Fruit fly (Drosophila melanogaster) whole organism, embryonic: ENCODE results near the gene AnxB9.

Experiments used
- Adf1 ChIP-seq: fragments of 200-800 bp; sonication (Bioruptor generic); IDR thresholded peaks from 2 replicates; pipeline ENCODE4 v1.3.6; 2022; ENCODE audit warnings: missing biosample characterization, missing genetic modification characterization
- Aef1 ChIP-seq: fragments of 200-800 bp; sonication (Bioruptor generic); IDR thresholded peaks from 3 replicates; pipeline ENCODE4 v1.3.6; 2022; ENCODE audit warnings: missing biosample characterization, missing genetic modification characterization
- Awh ChIP-seq: fragments of 200-800 bp; sonication (Bioruptor generic); IDR thresholded peaks from 2 replicates; pipeline ENCODE4, ENCODE4 v1.3.6; 2022; ENCODE audit warnings: missing biosample characterization, missing genetic modification characterization
- C15 ChIP-seq: fragments of 200-800 bp; sonication (Bioruptor generic); IDR thresholded peaks from 3 replicates; pipeline ENCODE4 v1.3.6; 2022; ENCODE audit warnings: missing biosample characterization, missing genetic modification characterization
- CG10959 ChIP-seq: fragments of 200-800 bp; sonication (Bioruptor generic); IDR thresholded peaks from 2 replicates; pipeline ENCODE4 v1.3.6; 2022; ENCODE audit warnings: missing biosample characterization, missing genetic modification characterization
- CG11456 ChIP-seq: fragments of 200-800 bp; sonication (Bioruptor generic); IDR thresholded peaks from 3 replicates; pipeline ENCODE4 v1.3.6; 2022; ENCODE audit warnings: missing biosample characterization, missing genetic modification characterization
- CG13287 ChIP-seq: fragments of 200-800 bp; sonication (Bioruptor generic); IDR thresholded peaks from 2 replicates; pipeline ENCODE4 v1.3.6; 2022; ENCODE audit warnings: missing biosample characterization, missing genetic modification characterization; ENCODE audit not compliant: partially characterized antibody
- CG13624 ChIP-seq: fragments of 200-800 bp; sonication (Bioruptor generic); optimal IDR thresholded peaks from 2 replicates; lab custom pipeline; 2016; ENCODE audit warnings: missing biosample characterization, missing genetic modification characterization
- CG14965 ChIP-seq: fragments of 200-800 bp; sonication (Bioruptor generic); optimal IDR thresholded peaks from 2 replicates; lab custom pipeline; 2016; ENCODE audit warnings: missing biosample characterization, missing genetic modification characterization, borderline replicate concordance
- CG15514 ChIP-seq: fragments of 200-800 bp; sonication (Bioruptor generic); optimal IDR thresholded peaks from 3 replicates; lab custom pipeline; 2017; ENCODE audit warnings: missing biosample characterization, missing genetic modification characterization, mild to moderate bottlenecking, moderate library complexity, missing genetic modification reagents
- CG15601 ChIP-seq: fragments of 200-800 bp; sonication (Bioruptor generic); optimal IDR thresholded peaks from 3 replicates; lab custom pipeline; 2019; ENCODE audit warnings: missing biosample characterization, mild to moderate bottlenecking, missing genetic modification characterization, moderate library complexity
- CG16813 ChIP-seq: fragments of 200-800 bp; sonication (Bioruptor generic); IDR thresholded peaks from 3 replicates; pipeline ENCODE4 v1.3.6; 2022; ENCODE audit warnings: missing biosample characterization, missing genetic modification characterization; ENCODE audit not compliant: partially characterized antibody
- CG17186 ChIP-seq: fragments of 200-800 bp; sonication (Bioruptor generic); optimal IDR thresholded peaks from 3 replicates; lab custom pipeline; 2017; ENCODE audit warnings: missing biosample characterization, missing genetic modification reagents, missing genetic modification characterization
- CG2116 ChIP-seq: fragments of 200-800 bp; sonication (Bioruptor generic); optimal IDR thresholded peaks from 3 replicates; lab custom pipeline; 2018; ENCODE audit warnings: missing biosample characterization, mild to moderate bottlenecking, missing genetic modification characterization
- CG2875 ChIP-seq: fragments of 200-800 bp; sonication (Bioruptor generic); optimal IDR thresholded peaks from 2 replicates; lab custom pipeline; 2017; ENCODE audit warnings: missing biosample characterization, mild to moderate bottlenecking, missing genetic modification characterization, missing genetic modification reagents
- CG33213 ChIP-seq: fragments of 200-800 bp; sonication (Bioruptor generic); optimal IDR thresholded peaks from 3 replicates; lab custom pipeline; 2016; ENCODE audit warnings: missing biosample characterization, missing genetic modification characterization
- CG3995 ChIP-seq: fragments of 200-800 bp; sonication (Bioruptor generic); optimal IDR thresholded peaks from 3 replicates; lab custom pipeline; 2016; ENCODE audit warnings: missing biosample characterization, missing genetic modification characterization
- CG4617 ChIP-seq: fragments of 200-800 bp; sonication (Bioruptor generic); optimal IDR thresholded peaks from 3 replicates; lab custom pipeline; 2016; ENCODE audit warnings: missing biosample characterization, missing genetic modification characterization, borderline replicate concordance
- CG6689 ChIP-seq: fragments of 200-800 bp; sonication (Bioruptor generic); IDR thresholded peaks from 2 replicates; pipeline ENCODE4 v1.3.6; 2022; ENCODE audit warnings: missing biosample characterization, missing genetic modification characterization
- CG6765 ChIP-seq: fragments of 200-800 bp; sonication (Bioruptor generic); optimal IDR thresholded peaks from 3 replicates; lab custom pipeline; 2017; ENCODE audit warnings: missing biosample characterization, mild to moderate bottlenecking, missing genetic modification characterization
- CG6813 ChIP-seq: fragments of 200-800 bp; sonication (Bioruptor generic); optimal IDR thresholded peaks from 2 replicates; lab custom pipeline; 2017; ENCODE audit warnings: missing biosample characterization, missing genetic modification characterization, mild to moderate bottlenecking, moderate library complexity, missing genetic modification reagents
- Dref ChIP-seq: fragments of 200-800 bp; sonication (Bioruptor generic); IDR thresholded peaks from 2 replicates; pipeline ENCODE4 v1.3.6; 2022; ENCODE audit warnings: missing biosample characterization, missing genetic modification characterization
- Ets97D ChIP-seq: fragments of 200-800 bp; sonication (Bioruptor generic); optimal IDR thresholded peaks from 3 replicates; lab custom pipeline; 2016; ENCODE audit warnings: missing biosample characterization, missing genetic modification characterization
- Gug ChIP-seq: fragments of 200-800 bp; sonication (Bioruptor generic); IDR thresholded peaks from 4 replicates; pipeline ENCODE4 v1.3.6; 2022; ENCODE audit warnings: missing biosample characterization, missing genetic modification characterization
- HHEX ChIP-seq: fragments of 200-800 bp; sonication (Bioruptor generic); optimal IDR thresholded peaks from 3 replicates; lab custom pipeline; 2017; ENCODE audit warnings: missing biosample characterization, mild to moderate bottlenecking, missing genetic modification characterization, missing genetic modification reagents
- Hmr ChIP-seq: fragments of 200-800 bp; sonication (Bioruptor generic); optimal IDR thresholded peaks from 3 replicates; lab custom pipeline; 2017; ENCODE audit warnings: mild to moderate bottlenecking, missing biosample characterization, missing genetic modification reagents, missing genetic modification characterization
- Lpt ChIP-seq: fragments of >200 bp; optimal IDR thresholded peaks from 2 replicates; lab custom pipeline; 2018; ENCODE audit warnings: missing biosample characterization, missing genetic modification characterization
- MESR4 ChIP-seq: fragments of 200-800 bp; sonication (Bioruptor generic); optimal IDR thresholded peaks from 2 replicates; lab custom pipeline; 2018; ENCODE audit warnings: missing biosample characterization, mild to moderate bottlenecking, missing genetic modification characterization, moderate library complexity
- PHDP ChIP-seq: fragments of 200-800 bp; sonication (Bioruptor generic); optimal IDR thresholded peaks from 3 replicates; lab custom pipeline; 2018; ENCODE audit warnings: missing biosample characterization, mild to moderate bottlenecking, missing genetic modification characterization, moderate library complexity
- Ravus ChIP-seq: fragments of 200-800 bp; sonication (Bioruptor generic); IDR thresholded peaks from 2 replicates; pipeline ENCODE4 v1.3.6; 2022; ENCODE audit warnings: missing biosample characterization, missing genetic modification characterization
- ara ChIP-seq: fragments of 200-800 bp; sonication (Bioruptor generic); IDR thresholded peaks from 2 replicates; pipeline ENCODE4 v1.3.6; 2022; ENCODE audit warnings: missing biosample characterization, missing genetic modification characterization
- ase ChIP-seq: fragments of 200-800 bp; sonication (Bioruptor generic); IDR thresholded peaks from 3 replicates; pipeline ENCODE4 v1.3.6; 2022; ENCODE audit warnings: missing biosample characterization, missing genetic modification characterization
- cad ChIP-seq: fragments of >200 bp; optimal IDR thresholded peaks from 2 replicates; lab custom pipeline; 2017; ENCODE audit warnings: missing biosample characterization, missing genetic modification characterization
- cas ChIP-seq: fragments of 200-800 bp; sonication (Bioruptor generic); IDR thresholded peaks from 2 replicates; pipeline ENCODE4 v1.3.6; 2022; ENCODE audit warnings: missing biosample characterization, missing genetic modification characterization
- caup ChIP-seq: fragments of 200-800 bp; sonication (Bioruptor generic); optimal IDR thresholded peaks from 3 replicates; lab custom pipeline; 2017; ENCODE audit warnings: missing biosample characterization, mild to moderate bottlenecking, missing genetic modification characterization, moderate library complexity; ENCODE audit not compliant: severe bottlenecking
- crol ChIP-seq: fragments of 200-800 bp; sonication (Bioruptor generic); IDR thresholded peaks from 2 replicates; pipeline ENCODE4 v1.3.6; 2022; ENCODE audit warnings: missing biosample characterization, missing genetic modification characterization
- emc ChIP-seq: fragments of 200-800 bp; sonication (Bioruptor generic); optimal IDR thresholded peaks from 2 replicates; lab custom pipeline; 2016; ENCODE audit warnings: missing biosample characterization, missing genetic modification characterization
- exex ChIP-seq: fragments of 200-800 bp; sonication (Bioruptor generic); optimal IDR thresholded peaks from 4 replicates; lab custom pipeline; 2018; ENCODE audit warnings: missing biosample characterization, mild to moderate bottlenecking, missing genetic modification characterization, moderate library complexity
- gcm ChIP-seq: fragments of 200-800 bp; sonication (Bioruptor generic); optimal IDR thresholded peaks from 2 replicates; lab custom pipeline; 2019; ENCODE audit warnings: missing biosample characterization, mild to moderate bottlenecking, missing genetic modification characterization, moderate library complexity
- insv ChIP-seq, 2 experiments: fragments of 200-800 bp; sonication (Bioruptor generic); optimal IDR thresholded peaks; 3 replicates each; lab custom pipeline; 2016 to 2018; ENCODE audit warnings: missing biosample characterization in 2 of 2, missing genetic modification characterization in 2 of 2
- lbe ChIP-seq: fragments of 200-800 bp; sonication (Bioruptor generic); optimal IDR thresholded peaks from 2 replicates; lab custom pipeline; 2016; ENCODE audit warnings: missing biosample characterization, mild to moderate bottlenecking, missing genetic modification characterization
- mirr ChIP-seq: fragments of 200-800 bp; sonication (Bioruptor generic); optimal IDR thresholded peaks from 3 replicates; lab custom pipeline; 2018; ENCODE audit warnings: missing biosample characterization, mild to moderate bottlenecking, missing genetic modification characterization
- nerfin-1 ChIP-seq: fragments of 200-800 bp; sonication (Bioruptor generic); optimal IDR thresholded peaks from 3 replicates; lab custom pipeline; 2019; ENCODE audit warnings: missing biosample characterization, mild to moderate bottlenecking, missing genetic modification characterization, moderate library complexity
- p53 ChIP-seq: fragments of 200-800 bp; sonication (Bioruptor generic); optimal IDR thresholded peaks from 2 replicates; lab custom pipeline; 2016; ENCODE audit warnings: missing biosample characterization, missing genetic modification characterization
- prd ChIP-seq, 3 experiments: fragments of >200 bp in 2 of 3; fragments of 200-800 bp in 1 of 3; sonication (Bioruptor generic) in 1 of 3; optimal IDR thresholded peaks in 2 of 3; IDR thresholded peaks in 1 of 3; 2 replicates in 2 of 3; 3 replicates in 1 of 3; pipeline versions ENCODE4 v1.3.6 to Lab custom; 2017 to 2022; ENCODE audit warnings: missing biosample characterization in 1 of 3, missing genetic modification characterization in 1 of 3
- rib ChIP-seq: fragments of 200-800 bp; sonication (Bioruptor generic); IDR thresholded peaks from 2 replicates; pipeline ENCODE4 v1.3.6; 2022; ENCODE audit warnings: missing biosample characterization, missing genetic modification characterization
- schlank ChIP-seq: fragments of 200-800 bp; sonication (Bioruptor generic); optimal IDR thresholded peaks from 2 replicates; lab custom pipeline; 2018; ENCODE audit warnings: missing biosample characterization, mild to moderate bottlenecking, missing genetic modification characterization
- stwl ChIP-seq: fragments of 200-800 bp; sonication (Bioruptor generic); optimal IDR thresholded peaks from 3 replicates; lab custom pipeline; 2018; ENCODE audit warnings: missing biosample characterization, mild to moderate bottlenecking, missing genetic modification characterization, moderate library complexity
- tin ChIP-seq: fragments of 200-800 bp; sonication (Bioruptor generic); optimal IDR thresholded peaks from 3 replicates; lab custom pipeline; 2016; ENCODE audit warnings: missing biosample characterization, missing genetic modification characterization
- yki ChIP-seq: fragments of >200 bp; optimal IDR thresholded peaks from 3 replicates; lab custom pipeline; 2018

AnxB9 gene

DNA sequence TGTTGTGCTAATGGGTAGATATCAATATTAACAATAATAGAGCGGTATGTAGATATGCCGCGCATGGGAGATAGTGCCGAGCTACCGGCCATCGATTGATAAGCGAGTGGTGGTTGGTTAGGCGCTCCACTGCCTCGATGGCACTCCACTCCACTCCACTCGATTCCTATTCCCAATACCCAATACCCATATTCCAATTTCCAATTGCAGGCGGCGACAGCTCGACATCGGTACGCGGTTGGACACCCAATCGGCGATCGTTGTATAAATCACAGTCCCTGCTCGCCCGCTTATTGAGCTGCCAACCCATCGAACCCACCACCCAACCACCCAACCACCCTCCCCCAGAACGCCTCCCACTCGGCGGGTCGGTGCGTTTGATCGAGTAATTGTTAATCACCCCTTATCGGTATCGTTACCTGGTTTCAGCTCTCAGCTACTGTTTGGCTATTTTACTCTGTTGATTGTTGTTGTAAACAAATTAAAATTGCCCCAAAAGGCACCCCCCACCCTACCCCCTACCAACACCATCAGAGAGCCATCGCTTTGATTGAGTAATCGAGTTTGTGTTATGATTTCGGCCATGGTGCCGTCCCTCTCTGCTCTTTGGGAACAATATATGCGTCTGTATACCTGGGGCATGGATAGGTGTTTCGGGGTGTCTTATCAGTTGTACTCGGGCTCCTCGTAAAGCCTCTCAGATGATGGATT is 16.0 kb downstream of the AnxB9 start, which contains the start of gene HHEX (continued):
- TF ChIP-seq HHEX (peak; percentile 41), crol (peak; percentile 90), CG33213 (GFP tag; lab: Kevin White, UChicago) (no peak), Aef1 (GFP tag; lab: Robert Waterston, UW) (peak; percentile 59; the same call in 2 of the 3 replicates), CG2875 (GFP tag; lab: Kevin White, UChicago) (no peak), ara (GFP tag; lab: Robert Waterston, UW) (no peak), cas (GFP tag; lab: Robert Waterston, UW) (no peak), CG6689 (no peak), prd (optimal IDR thresholded peaks at IDR 0.05; lab: Kevin White, UChicago) (no peak), prd (GFP tag; IDR thresholded peaks at IDR 0.05; lab: Robert Waterston, UW) (no peak), CG13287 (no peak), CG6813 (GFP tag; lab: Kevin White, UChicago) (no peak), CG13624 (no peak), Adf1 (GFP tag; lab: Robert Waterston, UW) (no peak; the same call in 1 of the 2 replicates), lbe (GFP tag; lab: Kevin White, UChicago) (no peak), p53 (GFP tag; lab: Kevin White, UChicago) (no peak), CG14965 (GFP tag; lab: Kevin White, UChicago) (no peak), Gug (GFP tag; lab: Robert Waterston, UW) (no peak), ase (GFP tag; lab: Robert Waterston, UW) (no peak), CG17186 (GFP tag; lab: Kevin White, UChicago) (no peak), CG16813 (GFP tag; lab: Robert Waterston, UW) (no peak), Ets97D (GFP tag; lab: Kevin White, UChicago) (no peak), CG3995 (GFP tag; lab: Kevin White, UChicago) (no peak), Hmr (GFP tag; lab: Kevin White, UChicago) (peak; percentile 12), schlank (tag; lab: Kevin White, UChicago) (no peak), rib (GFP tag; lab: Robert Waterston, UW) (0 out of 2 replicates have a peak, but pooled peaks have one; percentile 10), emc (GFP tag; lab: Kevin White, UChicago) (no peak), exex (tag; lab: Kevin White, UChicago) (peak; percentile 99), CG15601 (tag; lab: Kevin White, UChicago) (peak; percentile 4), gcm (GFP tag; lab: Kevin White, UChicago) (no peak), CG15514 (GFP tag; lab: Kevin White, UChicago) (no peak), cad (GFP tag; lab: Kevin White, UChicago) (no peak), CG4617 (GFP tag; lab: Kevin White, UChicago) (no peak), tin (GFP tag; lab: Kevin White, UChicago) (no peak), Ravus (no peak), Awh (no peak), Lpt (GFP tag; lab: Kevin White, UChicago) (no peak), PHDP (tag; lab: Kevin White, UChicago) (no peak), CG2116 (GFP tag; lab: Kevin White, UChicago) (no peak), stwl (tag; lab: Kevin White, UChicago) (no peak), insv (GFP tag; optimal IDR thresholded peaks at IDR 0.05; lab: Kevin White, UChicago) (no peak), C15 (no peak), nerfin-1 (tag; lab: Kevin White, UChicago) (no peak), yki (lab: Kevin White, UChicago) (no peak), CG10959 (GFP tag; lab: Robert Waterston, UW) (no peak), MESR4 (no peak), CG6765 (GFP tag; lab: Kevin White, UChicago) (no peak), caup (GFP tag; lab: Kevin White, UChicago) (peak; percentile 16), Dref (GFP tag; lab: Robert Waterston, UW) (no peak), mirr (peak; percentile 87), CG11456 (GFP tag; lab: Robert Waterston, UW) (no peak)
